Worm (Caenorhabditis elegans): ENCODE data around the gene cyp-33B1.

cyp-33B1 gene

ce11 chrV:9053969-9054368 is 12.8 kb downstream of the cyp-33B1 start, which contains the start of gene C25E10.8:
Gene C25E10.8, minus strand, starts transcription at chrV:9054069.
- TF ChIP-seq somi-1 (GFP tag; optimal IDR thresholded peaks at IDR 0.05), result no peak
- no peak for TF ChIP-seq mxl-1 (tag; optimal IDR thresholded peaks at IDR 0.05)
- no peak for TF ChIP-seq ztf-22 (GFP tag; optimal IDR thresholded peaks at IDR 0.05)
- no peak for TF ChIP-seq hsf-1 (GFP tag; IDR thresholded peaks at IDR 0.05)
- no peak for TF ChIP-seq aptf-2 (GFP tag; conservative IDR thresholded peaks at IDR 0.05)
- no peak for TF ChIP-seq nhr-27 (tag; optimal IDR thresholded peaks at IDR 0.05)
- TF ChIP-seq ztf-18 (tag; optimal IDR thresholded peaks at IDR 0.05), result no peak
- no peak for TF ChIP-seq ztf-6 (GFP tag; IDR thresholded peaks at IDR 0.05)
- no peak for TF ChIP-seq mcd-1 (GFP tag; IDR thresholded peaks at IDR 0.05)
- no peak for TF ChIP-seq Y53G8AR.9 (GFP tag; conservative IDR thresholded peaks at IDR 0.05)
- no peak for TF ChIP-seq athp-1 (tag; optimal IDR thresholded peaks at IDR 0.05)
- no peak for TF ChIP-seq let-526 (GFP tag; IDR thresholded peaks at IDR 0.05)
- no peak for TF ChIP-seq ztf-25 (GFP tag; IDR thresholded peaks at IDR 0.05)
- no peak for TF ChIP-seq nhr-120 (GFP tag; IDR thresholded peaks at IDR 0.05)
- no peak for TF ChIP-seq aptf-3 (GFP tag; IDR thresholded peaks at IDR 0.05)
- TF ChIP-seq unc-62 (GFP tag; optimal IDR thresholded peaks at IDR 0.05), result no peak
- no peak for TF ChIP-seq tbx-9 (tag; optimal IDR thresholded peaks at IDR 0.05; ENCODE audit: borderline replicate concordance)
- TF ChIP-seq ceh-79 (tag; optimal IDR thresholded peaks at IDR 0.05), result no peak
- no peak for TF ChIP-seq B0261.1 (tag; optimal IDR thresholded peaks at IDR 0.05)
- no peak for TF ChIP-seq ztf-26 (tag; optimal IDR thresholded peaks at IDR 0.05)

DNA sequence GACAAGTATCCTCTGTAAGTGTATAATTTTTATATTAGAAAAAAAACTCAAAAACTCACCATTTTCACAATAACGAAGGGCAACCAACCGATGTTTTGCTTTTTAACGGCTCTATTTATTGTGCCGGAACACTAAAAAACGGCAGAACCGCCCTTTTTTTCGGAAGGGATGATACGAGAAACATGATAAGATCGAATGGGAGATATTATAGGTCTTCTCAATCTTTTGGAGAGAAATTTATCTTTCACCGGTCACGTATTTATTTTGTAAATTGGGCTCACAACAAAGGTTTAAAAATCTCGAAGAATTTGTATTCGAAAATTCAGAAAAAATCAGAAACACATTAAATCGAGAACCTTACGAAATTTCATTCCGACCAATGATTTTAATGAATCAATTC is 13.6 kb downstream of the cyp-33B1 start, which contains the start of gene swm-1:
Gene swm-1, minus strand, starts transcription at position 101 of the 400 bp plus-strand sequence.
- TF ChIP-seq madf-10 (tag; optimal IDR thresholded peaks at IDR 0.05), result no peak

- TF ChIP-seq bed-1 (GFP tag; IDR thresholded peaks at IDR 0.05) (no peak), nhr-179 (tag; optimal IDR thresholded peaks at IDR 0.05) (no peak), aptf-2 (GFP tag; conservative IDR thresholded peaks at IDR 0.05) (no peak), him-1 (tag; optimal IDR thresholded peaks at IDR 0.05) (no peak), mxl-1 (tag; optimal IDR thresholded peaks at IDR 0.05) (no peak), chd-7 (tag; optimal IDR thresholded peaks at IDR 0.05) (no peak), ZK185.1 (tag; optimal IDR thresholded peaks at IDR 0.05; ENCODE audit: poor library complexity, severe bottlenecking) (no peak), tlf-1 (GFP tag; optimal IDR thresholded peaks at IDR 0.05) (no peak), F39B2.1 (GFP tag; IDR thresholded peaks at IDR 0.05) (no peak), rpc-1 (optimal IDR thresholded peaks at IDR 0.05) (no peak), rpc-1 (tag; optimal IDR thresholded peaks at IDR 0.05) (no peak)
Observed at ce11 chrV:9055644-9056043, 14.5 kb downstream of the cyp-33B1 start.

- TF ChIP-seq athp-1 (tag; optimal IDR thresholded peaks at IDR 0.05) (no peak), Y67H2A.10 (GFP tag; conservative IDR thresholded peaks at IDR 0.05) (no peak), nhr-179 (tag; optimal IDR thresholded peaks at IDR 0.05) (no peak), hrde-1 (tag; optimal IDR thresholded peaks at IDR 0.05; ENCODE audit: borderline replicate concordance) (no peak), ceh-58 (GFP tag; IDR thresholded peaks at IDR 0.05) (no peak), rec-8 (tag; optimal IDR thresholded peaks at IDR 0.05) (no peak), B0035.1 (tag; optimal IDR thresholded peaks at IDR 0.05) (no peak), T07F8.4 (tag; optimal IDR thresholded peaks at IDR 0.05) (no peak), cebp-2 (GFP tag; IDR thresholded peaks at IDR 0.05) (no peak), ztf-22 (GFP tag; optimal IDR thresholded peaks at IDR 0.05) (no peak), tlf-1 (GFP tag; optimal IDR thresholded peaks at IDR 0.05) (no peak), Y95B8A.8 (GFP tag; IDR thresholded peaks at IDR 0.05) (no peak), F57C9.4 (tag; optimal IDR thresholded peaks at IDR 0.05) (no peak), B0261.1 (tag; optimal IDR thresholded peaks at IDR 0.05) (no peak), nhr-90 (tag; optimal IDR thresholded peaks at IDR 0.05) (no peak), F55B11.4 (tag; optimal IDR thresholded peaks at IDR 0.05; ENCODE audit: borderline replicate concordance, insufficient read depth) (no peak), K12H6.12 (tag; optimal IDR thresholded peaks at IDR 0.05) (no peak), cebp-1 (GFP tag; IDR thresholded peaks at IDR 0.05) (no peak), cebp-1 (tag; optimal IDR thresholded peaks at IDR 0.05) (no peak)
Observed at ce11 chrV:9056253-9056652, 15.1 kb downstream of the cyp-33B1 start, which contains the start of gene C25E10.10. Gene C25E10.10, minus strand, starts transcription at chrV:9056353.

Measured in whole organism, young adult.